Comparison of ENCODE assay signal across 3 worm cellular contexts in the genomic region with DNA sequence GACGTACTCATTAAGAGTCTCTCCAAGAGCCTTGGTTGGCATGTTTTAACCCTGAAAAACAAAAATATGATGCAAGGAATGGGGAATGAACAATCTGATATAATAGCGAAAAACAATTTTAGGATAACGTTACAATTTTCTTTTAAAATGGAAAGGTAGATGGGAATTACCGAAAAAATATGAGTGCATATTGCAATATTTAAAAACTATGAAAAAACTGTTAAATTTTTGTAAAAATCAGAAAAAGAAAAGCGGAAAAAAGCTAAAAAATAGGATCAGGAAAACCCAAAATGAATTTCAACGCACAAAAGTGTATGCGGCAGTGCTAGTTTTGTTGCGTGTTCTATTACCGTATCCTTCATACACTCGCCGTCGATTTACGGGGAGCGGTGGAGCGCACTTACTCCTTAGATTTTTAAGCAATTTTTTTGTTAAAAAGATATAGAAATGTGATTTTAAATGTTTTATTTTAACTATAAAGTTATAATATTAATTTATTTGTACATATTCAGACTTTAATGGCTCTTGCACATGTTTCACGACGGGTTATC.
A peak's percentile ranks its signal among the peaks of the same experiment; 100 is the strongest.
TF ChIP-seq lines count a peak whose summit lies in the region.

A gene (minus strand): TSS at position 51 of the 551 bp plus-strand sequence.
A gene (plus strand): TSS at position 513 of the 551 bp plus-strand sequence.

TF ChIP-seq in whole organism, L1 larva, 84 proteins besides CTCF, POLR2A, EP300 and RAD21 (continued from another document and continues in another):
- peak; percentile 95 for TF ChIP-seq fkh-4 (tag; optimal IDR thresholded peaks at IDR 0.05; lab: Kevin White, UChicago; ENCODE audit: borderline replicate concordance)
- TF ChIP-seq nhr-12 (tag; optimal IDR thresholded peaks at IDR 0.05; lab: Kevin White, UChicago), result peak; percentile 78
- TF ChIP-seq pax-3 (tag; optimal IDR thresholded peaks at IDR 0.05; lab: Kevin White, UChicago), result peak; percentile 100
- TF ChIP-seq ceh-88 (GFP tag; IDR thresholded peaks at IDR 0.05; lab: Robert Waterston, UW), result peak; percentile 100
- TF ChIP-seq unc-62 (GFP tag; optimal IDR thresholded peaks at IDR 0.05; lab: Kevin White, UChicago), result peak; percentile 96
- TF ChIP-seq nhr-84 (tag; optimal IDR thresholded peaks at IDR 0.05; lab: Kevin White, UChicago), result peak; percentile 91
- peak; percentile 100 for TF ChIP-seq sup-37 (GFP tag; optimal IDR thresholded peaks at IDR 0.05; lab: Kevin White, UChicago)
- peak; percentile 99 for TF ChIP-seq nhr-237 (tag; optimal IDR thresholded peaks at IDR 0.05; lab: Kevin White, UChicago)
- TF ChIP-seq lin-39 (tag; optimal IDR thresholded peaks at IDR 0.05; lab: Kevin White, UChicago), result peak; percentile 99
- TF ChIP-seq lin-35 (GFP tag; optimal IDR thresholded peaks at IDR 0.05; lab: Kevin White, UChicago), result peak; percentile 95 to 97
- peak; percentile 97 for TF ChIP-seq vab-15 (tag; optimal IDR thresholded peaks at IDR 0.05; lab: Kevin White, UChicago)
- peak; percentile 100 for TF ChIP-seq egl-13 (tag; optimal IDR thresholded peaks at IDR 0.05; lab: Kevin White, UChicago)
- TF ChIP-seq sox-4 (tag; optimal IDR thresholded peaks at IDR 0.05; lab: Kevin White, UChicago), result peak; percentile 98
- TF ChIP-seq elt-3 (tag; optimal IDR thresholded peaks at IDR 0.05; lab: Kevin White, UChicago), result peak; percentile 85 to 100 (median 100)
- peak; percentile 70 for TF ChIP-seq hlh-4 (tag; optimal IDR thresholded peaks at IDR 0.05; lab: Kevin White, UChicago)
- TF ChIP-seq lir-3 (tag; optimal IDR thresholded peaks at IDR 0.05; lab: Kevin White, UChicago; ENCODE audit: poor library complexity), result peak; percentile 98
- TF ChIP-seq unc-130 (tag; optimal IDR thresholded peaks at IDR 0.05; lab: Kevin White, UChicago), result peak; percentile 100
- TF ChIP-seq elt-2 (tag; optimal IDR thresholded peaks at IDR 0.05; lab: Kevin White, UChicago), result peak; percentile 99
- no peak for TF ChIP-seq tlp-1 (tag; optimal IDR thresholded peaks at IDR 0.05; lab: Kevin White, UChicago)
- peak; percentile 100 for TF ChIP-seq nhr-85 (tag; lab: Kevin White, UChicago)
- TF ChIP-seq C04F5.9 (tag; optimal IDR thresholded peaks at IDR 0.05; lab: Kevin White, UChicago), result peak; percentile 97
- peak; percentile 95 for TF ChIP-seq snpc-4 (tag; optimal IDR thresholded peaks at IDR 0.05; lab: Kevin White, UChicago)
- peak; percentile 81 for TF ChIP-seq ces-1 (GFP tag; optimal IDR thresholded peaks at IDR 0.05; lab: Kevin White, UChicago)
- TF ChIP-seq nhr-71 (tag; optimal IDR thresholded peaks at IDR 0.05; lab: Kevin White, UChicago), result peak; percentile 100
- peak; percentile 75 for TF ChIP-seq ceh-90 (tag; optimal IDR thresholded peaks at IDR 0.05; lab: Kevin White, UChicago)
- peak; percentile 100 for TF ChIP-seq nhr-47 (tag; optimal IDR thresholded peaks at IDR 0.05; lab: Kevin White, UChicago)
- TF ChIP-seq pag-3 (tag; optimal IDR thresholded peaks at IDR 0.05; lab: Kevin White, UChicago; ENCODE audit: borderline replicate concordance, insufficient read depth), result peak; percentile 85
- peak; percentile 88 for TF ChIP-seq pqm-1 (tag; optimal IDR thresholded peaks at IDR 0.05; lab: Kevin White, UChicago)
- peak; percentile 82 for TF ChIP-seq nhr-28 (tag; optimal IDR thresholded peaks at IDR 0.05; lab: Kevin White, UChicago)
- peak; percentile 100 for TF ChIP-seq swsn-7 (tag; optimal IDR thresholded peaks at IDR 0.05; lab: Kevin White, UChicago)
- peak; percentile 100 for TF ChIP-seq tbx-2 (tag; optimal IDR thresholded peaks at IDR 0.05; lab: Kevin White, UChicago)
- peak; percentile 97 for TF ChIP-seq mef-2 (tag; optimal IDR thresholded peaks at IDR 0.05; lab: Kevin White, UChicago)
- peak; percentile 100 for TF ChIP-seq nhr-20 (tag; optimal IDR thresholded peaks at IDR 0.05; lab: Kevin White, UChicago)
- peak; percentile 99 for TF ChIP-seq mab-9 (GFP tag; IDR thresholded peaks at IDR 0.05; lab: Robert Waterston, UW)
- TF ChIP-seq ets-5 (GFP tag; IDR thresholded peaks at IDR 0.05; lab: Robert Waterston, UW), result peak; percentile 100
- peak; percentile 97 for TF ChIP-seq hpl-2 (GFP tag; optimal IDR thresholded peaks at IDR 0.05; lab: Kevin White, UChicago)
- TF ChIP-seq ceh-8 (GFP tag; optimal IDR thresholded peaks at IDR 0.05; lab: Kevin White, UChicago), result peak; percentile 100
- peak; percentile 81 for TF ChIP-seq nhr-76 (tag; optimal IDR thresholded peaks at IDR 0.05; lab: Kevin White, UChicago)
- TF ChIP-seq unc-98 (GFP tag; IDR thresholded peaks at IDR 0.05; lab: Robert Waterston, UW), result peak; percentile 98
- TF ChIP-seq mep-1 (tag; optimal IDR thresholded peaks at IDR 0.05; lab: Kevin White, UChicago), result peak; percentile 100

TF ChIP-seq in whole organism, L3 larva, 47 proteins besides CTCF, POLR2A, EP300 and RAD21 (continued from another document):
- TF ChIP-seq snpc-4 (tag; optimal IDR thresholded peaks at IDR 0.05; lab: Kevin White, UChicago) (peak; percentile 98), egl-5 (tag; optimal IDR thresholded peaks at IDR 0.05; lab: Kevin White, UChicago) (peak; percentile 98), ztf-11 (tag; optimal IDR thresholded peaks at IDR 0.05; lab: Kevin White, UChicago) (peak; percentile 64), nhr-237 (tag; optimal IDR thresholded peaks at IDR 0.05; lab: Kevin White, UChicago) (peak; percentile 39), ceh-82 (tag; optimal IDR thresholded peaks at IDR 0.05; lab: Kevin White, UChicago) (peak; percentile 98), nfya-1 (tag; optimal IDR thresholded peaks at IDR 0.05; lab: Kevin White, UChicago; ENCODE audit: insufficient read depth) (peak; percentile 100), pqm-1 (tag; optimal IDR thresholded peaks at IDR 0.05; lab: Kevin White, UChicago) (peak; percentile 100), fkh-2 (tag; optimal IDR thresholded peaks at IDR 0.05; lab: Kevin White, UChicago) (peak; percentile 83), nhr-43 (tag; optimal IDR thresholded peaks at IDR 0.05; lab: Kevin White, UChicago; ENCODE audit: poor library complexity, severe bottlenecking) (peak; percentile 99), nhr-67 (tag; optimal IDR thresholded peaks at IDR 0.05; lab: Kevin White, UChicago) (peak; percentile 67), lin-15B (tag; optimal IDR thresholded peaks at IDR 0.05; lab: Kevin White, UChicago) (peak; percentile 100), elt-2 (tag; optimal IDR thresholded peaks at IDR 0.05; lab: Kevin White, UChicago) (peak; percentile 98), elt-1 (tag; optimal IDR thresholded peaks at IDR 0.05; lab: Kevin White, UChicago) (peak; percentile 97), nhr-23 (tag; optimal IDR thresholded peaks at IDR 0.05; lab: Kevin White, UChicago) (peak; percentile 100), unc-62 (GFP tag; optimal IDR thresholded peaks at IDR 0.05; lab: Kevin White, UChicago) (peak; percentile 97), R02D3.7 (tag; optimal IDR thresholded peaks at IDR 0.05; lab: Kevin White, UChicago) (peak; percentile 100), ceh-16 (tag; optimal IDR thresholded peaks at IDR 0.05; lab: Kevin White, UChicago) (peak; percentile 60), mdl-1 (tag; optimal IDR thresholded peaks at IDR 0.05; lab: Kevin White, UChicago) (peak; percentile 31), daf-12 (tag; optimal IDR thresholded peaks at IDR 0.05; lab: Kevin White, UChicago) (peak; percentile 87), ceh-9 (tag; optimal IDR thresholded peaks at IDR 0.05; lab: Kevin White, UChicago) (no peak), nhr-25 (tag; optimal IDR thresholded peaks at IDR 0.05; lab: Kevin White, UChicago) (peak; percentile 100), ZK546.5 (tag; optimal IDR thresholded peaks at IDR 0.05; lab: Kevin White, UChicago) (peak; percentile 83), egl-27 (tag; optimal IDR thresholded peaks at IDR 0.05; lab: Kevin White, UChicago) (peak; percentile 94), unc-39 (tag; optimal IDR thresholded peaks at IDR 0.05; lab: Kevin White, UChicago) (peak; percentile 42), nhr-77 (tag; optimal IDR thresholded peaks at IDR 0.05; lab: Kevin White, UChicago) (peak; percentile 97), nhr-12 (tag; optimal IDR thresholded peaks at IDR 0.05; lab: Kevin White, UChicago) (no peak), nhr-28 (tag; optimal IDR thresholded peaks at IDR 0.05; lab: Kevin White, UChicago) (peak; percentile 98), eor-1 (tag; optimal IDR thresholded peaks at IDR 0.05; lab: Kevin White, UChicago) (no peak), ztf-4 (tag; optimal IDR thresholded peaks at IDR 0.05; lab: Kevin White, UChicago) (peak; percentile 97), jun-1 (tag; optimal IDR thresholded peaks at IDR 0.05; lab: Kevin White, UChicago) (peak; percentile 99)
TF ChIP-seq in whole organism, L3 larva: peak in this region for 43.

TF ChIP-seq in whole organism, young adult, 124 proteins besides CTCF, POLR2A, EP300 and RAD21 (continued from another document and continues in another):
- TF ChIP-seq dox-1 (GFP tag; IDR thresholded peaks at IDR 0.05; lab: Robert Waterston, UW), result peak; percentile 100
- peak; percentile 100 for TF ChIP-seq ztf-26 (tag; optimal IDR thresholded peaks at IDR 0.05; lab: Kevin White, UChicago)
- peak; percentile 87 for TF ChIP-seq attf-3 (GFP tag; conservative IDR thresholded peaks at IDR 0.05; lab: Robert Waterston, UW)
- TF ChIP-seq nhr-27 (tag; optimal IDR thresholded peaks at IDR 0.05; lab: Kevin White, UChicago), result peak; percentile 96
- TF ChIP-seq mxl-1 (tag; optimal IDR thresholded peaks at IDR 0.05; lab: Kevin White, UChicago), result no peak
- peak; percentile 84 for TF ChIP-seq tbp1 (GFP tag; optimal IDR thresholded peaks at IDR 0.05; lab: Kevin White, UChicago)
- TF ChIP-seq ceh-79 (tag; optimal IDR thresholded peaks at IDR 0.05; lab: Kevin White, UChicago), result peak; percentile 90
- TF ChIP-seq ztf-28 (GFP tag; IDR thresholded peaks at IDR 0.05; lab: Robert Waterston, UW), result peak; percentile 95
- no peak for TF ChIP-seq F55B11.4 (tag; optimal IDR thresholded peaks at IDR 0.05; lab: Kevin White, UChicago; ENCODE audit: borderline replicate concordance, insufficient read depth)
- peak; percentile 93 for TF ChIP-seq cebp-1 (GFP tag; IDR thresholded peaks at IDR 0.05; lab: Robert Waterston, UW)
- TF ChIP-seq cebp-1 (tag; optimal IDR thresholded peaks at IDR 0.05; lab: Kevin White, UChicago), result peak; percentile 99
- peak; percentile 94 for TF ChIP-seq ceh-100 (GFP tag; IDR thresholded peaks at IDR 0.05; lab: Robert Waterston, UW)
- peak; percentile 96 for TF ChIP-seq ets-4 (GFP tag; optimal IDR thresholded peaks at IDR 0.05; lab: Kevin White, UChicago)
- TF ChIP-seq lin-35 (GFP tag; optimal IDR thresholded peaks at IDR 0.05; lab: Kevin White, UChicago), result peak; percentile 49 to 100 (median 90)
- TF ChIP-seq ceh-27 (GFP tag; optimal IDR thresholded peaks at IDR 0.05; lab: Kevin White, UChicago), result peak; percentile 99
- TF ChIP-seq hmg-20 (GFP tag; IDR thresholded peaks at IDR 0.05; lab: Robert Waterston, UW), result peak; percentile 98
- peak; percentile 47 for TF ChIP-seq B0261.1 (tag; optimal IDR thresholded peaks at IDR 0.05; lab: Kevin White, UChicago)
- peak; percentile 92 for TF ChIP-seq ceh-40 (GFP tag; IDR thresholded peaks at IDR 0.05; lab: Robert Waterston, UW)
- TF ChIP-seq Y79H2A.3 (GFP tag; conservative IDR thresholded peaks at IDR 0.05; lab: Robert Waterston, UW), result peak; percentile 97
- no peak for TF ChIP-seq hlh-12 (tag; optimal IDR thresholded peaks at IDR 0.05; lab: Kevin White, UChicago)
- TF ChIP-seq somi-1 (GFP tag; optimal IDR thresholded peaks at IDR 0.05; lab: Kevin White, UChicago), result peak; percentile 100
- TF ChIP-seq fkh-3 (tag; optimal IDR thresholded peaks at IDR 0.05; lab: Kevin White, UChicago), result peak; percentile 82
- TF ChIP-seq ztf-6 (GFP tag; IDR thresholded peaks at IDR 0.05; lab: Robert Waterston, UW), result peak; percentile 98
- TF ChIP-seq nfya-2 (GFP tag; IDR thresholded peaks at IDR 0.05; lab: Robert Waterston, UW), result peak; percentile 95
- TF ChIP-seq rec-8 (tag; optimal IDR thresholded peaks at IDR 0.05; lab: Kevin White, UChicago), result peak; percentile 79 to 81
- peak; percentile 84 for TF ChIP-seq zim-3 (tag; optimal IDR thresholded peaks at IDR 0.05; lab: Kevin White, UChicago)
- TF ChIP-seq lag-1 (GFP tag; IDR thresholded peaks at IDR 0.05; lab: Robert Waterston, UW), result peak; percentile 90; the same call in 1 of the 2 replicates
- TF ChIP-seq him-1 (tag; optimal IDR thresholded peaks at IDR 0.05; lab: Kevin White, UChicago), result peak; percentile 96
- peak; percentile 100 for TF ChIP-seq D2030.7 (GFP tag; IDR thresholded peaks at IDR 0.05; lab: Robert Waterston, UW)
- peak; percentile 69 for TF ChIP-seq T26A5.8 (tag; optimal IDR thresholded peaks at IDR 0.05; lab: Kevin White, UChicago)
- peak; percentile 98 for TF ChIP-seq egl-18 (GFP tag; IDR thresholded peaks at IDR 0.05; lab: Robert Waterston, UW)
- TF ChIP-seq F39B2.1 (GFP tag; IDR thresholded peaks at IDR 0.05; lab: Robert Waterston, UW), result peak; percentile 92
- peak; percentile 92 for TF ChIP-seq snpc-1.1 (tag; optimal IDR thresholded peaks at IDR 0.05; lab: Kevin White, UChicago; ENCODE audit: insufficient read depth)
- TF ChIP-seq C06A6.2 (GFP tag; conservative IDR thresholded peaks at IDR 0.05; lab: Robert Waterston, UW), result peak; percentile 99
- TF ChIP-seq nfyb-1 (GFP tag; IDR thresholded peaks at IDR 0.05; lab: Robert Waterston, UW), result peak; percentile 99
- TF ChIP-seq madf-3 (GFP tag; IDR thresholded peaks at IDR 0.05; lab: Robert Waterston, UW), result peak; percentile 99
- TF ChIP-seq sdz-38 (tag; optimal IDR thresholded peaks at IDR 0.05; lab: Kevin White, UChicago), result no peak
- peak; percentile 82 for TF ChIP-seq egrh-3 (GFP tag; IDR thresholded peaks at IDR 0.05; lab: Robert Waterston, UW)
- peak; percentile 94 for TF ChIP-seq F52B5.7 (tag; optimal IDR thresholded peaks at IDR 0.05; lab: Kevin White, UChicago)
- TF ChIP-seq egl-44 (GFP tag; IDR thresholded peaks at IDR 0.05; lab: Robert Waterston, UW), result peak; percentile 98
- TF ChIP-seq repo-1 (tag; optimal IDR thresholded peaks at IDR 0.05; lab: Kevin White, UChicago), result peak; percentile 99
- TF ChIP-seq let-526 (GFP tag; IDR thresholded peaks at IDR 0.05; lab: Robert Waterston, UW), result peak; percentile 99
- TF ChIP-seq gei-17 (GFP tag; optimal IDR thresholded peaks at IDR 0.05; lab: Kevin White, UChicago), result peak; percentile 94
- TF ChIP-seq F33H1.4 (GFP tag; IDR thresholded peaks at IDR 0.05; lab: Robert Waterston, UW), result peak; percentile 98
- TF ChIP-seq T07F8.4 (tag; optimal IDR thresholded peaks at IDR 0.05; lab: Kevin White, UChicago), result peak; percentile 92
- TF ChIP-seq hmg-1.2 (GFP tag; IDR thresholded peaks at IDR 0.05; lab: Robert Waterston, UW), result peak; percentile 97
- peak; percentile 84 for TF ChIP-seq F57A8.1 (GFP tag; optimal IDR thresholded peaks at IDR 0.05; lab: Kevin White, UChicago)
- TF ChIP-seq lin-54 (GFP tag; optimal IDR thresholded peaks at IDR 0.05; lab: Kevin White, UChicago), result peak; percentile 99
- TF ChIP-seq attf-5 (GFP tag; optimal IDR thresholded peaks at IDR 0.05; lab: Kevin White, UChicago), result peak; percentile 100
- TF ChIP-seq mcd-1 (GFP tag; IDR thresholded peaks at IDR 0.05; lab: Robert Waterston, UW), result peak; percentile 100
- TF ChIP-seq ztf-18 (tag; optimal IDR thresholded peaks at IDR 0.05; lab: Kevin White, UChicago), result peak; percentile 95
- TF ChIP-seq aptf-3 (GFP tag; IDR thresholded peaks at IDR 0.05; lab: Robert Waterston, UW), result 0 out of 2 replicates have a peak, but pooled peaks have one; percentile 37
- peak; percentile 99 for TF ChIP-seq rcor-1 (GFP tag; IDR thresholded peaks at IDR 0.05; lab: Robert Waterston, UW)
- no peak for TF ChIP-seq nhr-179 (tag; optimal IDR thresholded peaks at IDR 0.05; lab: Kevin White, UChicago)
- peak; percentile 98 for TF ChIP-seq ztf-3 (GFP tag; optimal IDR thresholded peaks at IDR 0.05; lab: Kevin White, UChicago)
- TF ChIP-seq snpc-1.3 (tag; optimal IDR thresholded peaks at IDR 0.05; lab: Kevin White, UChicago; ENCODE audit: insufficient read depth), result peak; percentile 99
- peak; percentile 98 for TF ChIP-seq F49E8.2 (tag; optimal IDR thresholded peaks at IDR 0.05; lab: Kevin White, UChicago; ENCODE audit: insufficient read depth)
- peak; percentile 100 for TF ChIP-seq Y53G8AR.9 (GFP tag; conservative IDR thresholded peaks at IDR 0.05; lab: Robert Waterston, UW)
- TF ChIP-seq Y95B8A.8 (GFP tag; IDR thresholded peaks at IDR 0.05; lab: Robert Waterston, UW), result peak; percentile 100
- peak; percentile 99 for TF ChIP-seq lir-1 (GFP tag; conservative IDR thresholded peaks at IDR 0.05; lab: Robert Waterston, UW)
- TF ChIP-seq ztf-25 (GFP tag; IDR thresholded peaks at IDR 0.05; lab: Robert Waterston, UW), result peak; percentile 88
